Worm (Caenorhabditis elegans) whole organism, midembryonic: ENCODE results near the gene ctf-4.

ENCODE experiments used
- T22C8.4 ChIP-seq: fragments of 200-800 bp; sonication (Bioruptor generic); IDR thresholded peaks from 2 replicates; pipeline ENCODE4 v1.3.6; 2022; ENCODE audit warnings: missing genetic modification characterization, missing compliant biosample characterization
- cog-1 ChIP-seq: sonication (generic microtip); optimal IDR thresholded peaks from 2 replicates; lab custom pipeline; 2016; ENCODE audit warnings: missing genetic modification characterization, missing compliant biosample characterization
- flt-1 ChIP-seq: fragments of 200-800 bp; sonication (Bioruptor generic); IDR thresholded peaks from 2 replicates; pipeline ENCODE4 v1.3.6; 2022; ENCODE audit warnings: missing genetic modification characterization, missing compliant biosample characterization
- klf-2 ChIP-seq: fragments of 200-800 bp; sonication (Bioruptor generic); conservative IDR thresholded peaks from 2 replicates; pipeline ENCODE4 v1.3.6; 2022; ENCODE audit warnings: missing genetic modification reagents, missing genetic modification characterization, missing compliant biosample characterization
- med-1 ChIP-seq: sonication (generic microtip); optimal IDR thresholded peaks from 2 replicates; lab custom pipeline; 2017; ENCODE audit warnings: missing genetic modification characterization, mild to moderate bottlenecking, missing compliant biosample characterization, antibody characterized with exemption, missing genetic modification reagents; ENCODE audit not compliant: insufficient read depth
- ref-1 ChIP-seq: fragments of 200-800 bp; sonication (Bioruptor generic); conservative IDR thresholded peaks from 2 replicates; pipeline ENCODE4 v1.3.6; 2022; ENCODE audit warnings: missing genetic modification reagents, missing genetic modification characterization, missing compliant biosample characterization
- tab-1 ChIP-seq: fragments of 200-800 bp; sonication (Bioruptor generic); IDR thresholded peaks from 2 replicates; pipeline ENCODE4 v1.3.6; 2022; ENCODE audit warnings: missing genetic modification characterization, missing compliant biosample characterization
- ztf-23 ChIP-seq: fragments of 200-800 bp; sonication (Bioruptor generic); IDR thresholded peaks from 2 replicates; pipeline ENCODE4 v1.3.6; 2022; ENCODE audit warnings: missing genetic modification reagents, missing genetic modification characterization, missing compliant biosample characterization
- ztf-29 ChIP-seq: fragments of 200-800 bp; sonication (Bioruptor generic); IDR thresholded peaks from 2 replicates; pipeline ENCODE4 v1.3.6; 2022; ENCODE audit warnings: missing genetic modification reagents, missing genetic modification characterization, missing compliant biosample characterization

Gene ctf-4

DNA sequence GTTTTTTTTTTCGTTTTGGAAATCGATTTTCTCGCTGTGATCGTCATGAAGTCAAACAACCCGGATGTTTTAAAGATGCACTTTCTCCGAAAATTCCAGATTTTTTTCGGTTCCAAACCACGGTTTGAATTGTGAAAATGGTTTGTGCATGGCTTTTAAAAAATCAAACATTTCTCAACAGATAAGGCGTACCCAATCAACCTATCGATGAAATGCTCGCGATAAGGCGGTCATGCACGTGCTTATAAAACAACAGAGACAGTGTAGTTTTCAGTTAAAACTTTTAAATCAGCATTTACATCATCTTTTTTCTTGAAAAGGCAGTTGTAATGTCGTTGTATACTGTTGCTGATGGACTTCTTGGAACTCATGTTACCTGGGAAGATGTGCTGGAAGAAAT, 32.9 kb downstream of the ctf-4 start, which contains the start of gene F58B4.5:
F58B4.5 (plus strand) TSS at position 283 of the 400 bp plus-strand sequence.
- TF ChIP-seq klf-2 (GFP tag; lab: Robert Waterston, UW) (no peak), med-1 (GFP tag; lab: Kevin White, UChicago) (no peak), cog-1 (tag; lab: Kevin White, UChicago) (no peak), T22C8.4 (GFP tag; lab: Robert Waterston, UW) (no peak), flt-1 (GFP tag; lab: Robert Waterston, UW) (no peak), ref-1 (GFP tag; lab: Robert Waterston, UW) (no peak), tab-1 (no peak), ztf-29 (GFP tag; lab: Robert Waterston, UW) (no peak), ztf-23 (no peak)

DNA sequence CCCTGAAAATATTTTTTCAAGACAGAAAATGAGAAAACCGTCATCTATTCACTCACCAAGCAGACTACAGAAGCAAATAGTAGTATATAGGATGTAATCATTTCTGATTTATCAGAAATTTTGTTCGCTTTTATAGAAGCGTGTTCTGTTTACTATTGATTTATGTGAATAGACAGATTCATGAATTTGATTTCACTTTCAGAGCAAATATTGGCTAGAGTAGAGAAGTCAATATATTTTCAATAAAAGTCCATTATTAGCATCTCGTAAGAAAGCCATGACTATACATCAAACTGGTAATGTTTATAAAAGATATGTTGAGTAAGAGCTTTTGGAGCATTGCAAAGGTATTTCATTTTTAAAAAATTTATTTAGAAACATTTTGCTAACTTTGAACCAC, 34.1 kb downstream of the ctf-4 start, which contains the start of gene scvp-1:
scvp-1 (minus strand) TSS at position 101 of the 400 bp plus-strand sequence.
- TF ChIP-seq ztf-23 (no peak), klf-2 (GFP tag; lab: Robert Waterston, UW) (no peak), med-1 (GFP tag; lab: Kevin White, UChicago) (no peak), T22C8.4 (GFP tag; lab: Robert Waterston, UW) (no peak), cog-1 (tag; lab: Kevin White, UChicago) (no peak), ztf-29 (GFP tag; lab: Robert Waterston, UW) (no peak), tab-1 (no peak), ref-1 (GFP tag; lab: Robert Waterston, UW) (no peak), flt-1 (GFP tag; lab: Robert Waterston, UW) (no peak)

ce11 chrV:10929511-10929910, 35.8 kb downstream of the ctf-4 start, which contains the start of gene F58B4.3:
TSS of gene F58B4.3 (plus strand) at chrV:10929811.
- TF ChIP-seq med-1 (GFP tag; lab: Kevin White, UChicago) (no peak), klf-2 (GFP tag; lab: Robert Waterston, UW) (no peak), tab-1 (no peak), ref-1 (GFP tag; lab: Robert Waterston, UW) (no peak), ztf-29 (GFP tag; lab: Robert Waterston, UW) (no peak), cog-1 (tag; lab: Kevin White, UChicago) (no peak), ztf-23 (no peak), flt-1 (GFP tag; lab: Robert Waterston, UW) (no peak), T22C8.4 (GFP tag; lab: Robert Waterston, UW) (no peak)

DNA sequence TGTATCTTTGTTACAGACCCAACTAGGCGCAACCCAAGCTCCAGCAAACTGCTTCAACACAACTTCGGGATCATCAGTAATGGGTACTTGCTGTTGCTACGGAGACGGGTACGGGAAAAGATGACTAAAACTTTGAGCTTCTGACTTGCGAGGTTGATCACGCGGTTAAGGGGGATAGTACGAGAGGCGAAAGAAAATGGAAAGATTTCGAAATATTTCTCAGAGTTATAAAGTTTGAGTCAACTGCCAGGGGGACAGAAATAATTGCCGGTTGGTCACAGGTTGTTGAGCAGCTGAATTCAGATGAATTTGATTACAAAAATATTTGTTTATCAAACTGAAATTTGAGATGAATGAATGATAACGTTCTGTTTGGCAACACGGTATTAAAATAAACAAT, 39.7 kb downstream of the ctf-4 start:
- TF ChIP-seq T22C8.4 (GFP tag; lab: Robert Waterston, UW) (no peak), cog-1 (tag; lab: Kevin White, UChicago) (no peak), ztf-29 (GFP tag; lab: Robert Waterston, UW) (no peak), flt-1 (GFP tag; lab: Robert Waterston, UW) (no peak), ztf-23 (no peak), tab-1 (no peak), med-1 (GFP tag; lab: Kevin White, UChicago) (no peak), klf-2 (GFP tag; lab: Robert Waterston, UW) (no peak), ref-1 (GFP tag; lab: Robert Waterston, UW) (no peak)

DNA sequence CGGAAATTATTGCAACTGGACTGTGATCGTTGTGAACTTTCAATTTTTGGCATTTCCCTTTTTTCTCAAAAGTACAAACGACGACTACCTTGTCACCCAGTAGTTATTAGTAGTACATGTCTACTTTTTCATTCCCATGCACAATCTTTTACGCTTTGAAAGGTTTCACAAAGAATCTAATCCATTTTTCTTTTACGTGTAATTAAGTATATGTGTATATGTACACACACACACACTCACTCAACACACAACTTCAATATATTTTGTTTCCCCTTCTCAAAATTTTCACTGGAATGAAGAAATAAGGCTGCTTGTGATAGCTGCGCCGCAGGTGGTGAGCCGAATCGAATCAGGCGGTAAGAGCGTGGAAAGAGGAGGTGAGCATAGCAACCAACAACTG, 40.6 kb downstream of the ctf-4 start, which contains the start of gene F58B4.6:
F58B4.6 (plus strand) TSS at position 301 of the 400 bp plus-strand sequence.
- TF ChIP-seq cog-1 (tag; lab: Kevin White, UChicago) (no peak), ref-1 (GFP tag; lab: Robert Waterston, UW) (no peak), med-1 (GFP tag; lab: Kevin White, UChicago) (no peak), flt-1 (GFP tag; lab: Robert Waterston, UW) (no peak), ztf-23 (no peak), klf-2 (GFP tag; lab: Robert Waterston, UW) (no peak), T22C8.4 (GFP tag; lab: Robert Waterston, UW) (no peak), tab-1 (no peak), ztf-29 (GFP tag; lab: Robert Waterston, UW) (no peak)

DNA sequence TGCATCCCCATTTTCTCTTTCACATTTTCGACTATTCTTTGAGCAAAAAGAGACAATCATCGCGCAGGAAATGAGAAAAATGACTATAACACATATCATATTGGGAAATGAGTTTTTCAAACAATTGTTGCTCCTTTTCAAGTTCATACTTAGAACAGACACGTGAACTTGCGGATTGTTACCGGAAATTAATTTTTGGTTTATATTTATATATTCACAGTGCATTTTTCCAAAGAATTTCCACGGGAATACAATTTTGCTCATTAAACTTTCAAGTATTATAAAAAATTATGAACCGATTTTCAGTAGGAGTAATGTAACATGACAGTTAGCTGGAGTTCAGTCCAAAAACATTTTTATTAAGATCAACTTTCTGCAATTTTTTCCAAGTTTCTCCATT, 42.1 kb downstream of the ctf-4 start, which contains the start of gene F58B4.7:
F58B4.7 (minus strand) TSS at position 101 of the 400 bp plus-strand sequence.
- no peak for TF ChIP-seq flt-1 (GFP tag; lab: Robert Waterston, UW)
- no peak for TF ChIP-seq cog-1 (tag; lab: Kevin White, UChicago)
- TF ChIP-seq T22C8.4 (GFP tag; lab: Robert Waterston, UW) = no peak
- no peak for TF ChIP-seq klf-2 (GFP tag; lab: Robert Waterston, UW)
- TF ChIP-seq tab-1 = no peak
- TF ChIP-seq ztf-29 (GFP tag; lab: Robert Waterston, UW) = no peak
- no peak for TF ChIP-seq med-1 (GFP tag; lab: Kevin White, UChicago)
- no peak for TF ChIP-seq ztf-23
- no peak for TF ChIP-seq ref-1 (GFP tag; lab: Robert Waterston, UW)

DNA sequence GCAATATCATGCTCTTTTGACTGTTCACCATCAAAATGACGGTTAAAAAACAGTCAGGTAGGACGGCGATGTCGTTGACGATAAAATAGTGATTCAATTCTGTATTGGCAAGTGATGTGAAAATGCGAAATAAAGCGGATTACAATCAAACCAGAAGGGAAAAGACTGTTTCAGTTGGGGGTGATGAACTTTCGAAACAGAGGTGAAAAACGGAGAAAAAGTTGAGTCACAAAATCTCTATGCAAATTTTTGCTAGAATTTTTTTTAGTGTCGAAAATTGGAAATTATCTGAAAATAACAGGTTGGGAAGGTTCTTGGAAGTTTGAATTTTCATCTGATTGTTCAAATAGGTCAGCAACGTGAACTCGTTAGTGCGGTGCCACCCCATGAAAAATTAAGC, 43.6 kb downstream of the ctf-4 start, which contains the start of gene nas-31:
nas-31 (minus strand) TSS at position 101 of the 400 bp plus-strand sequence.
- TF ChIP-seq tab-1 (no peak), ref-1 (GFP tag; lab: Robert Waterston, UW) (no peak), flt-1 (GFP tag; lab: Robert Waterston, UW) (no peak), med-1 (GFP tag; lab: Kevin White, UChicago) (no peak), ztf-29 (GFP tag; lab: Robert Waterston, UW) (no peak), T22C8.4 (GFP tag; lab: Robert Waterston, UW) (no peak), ztf-23 (no peak), klf-2 (GFP tag; lab: Robert Waterston, UW) (no peak), cog-1 (tag; lab: Kevin White, UChicago) (no peak)

- TF ChIP-seq ref-1 (GFP tag; lab: Robert Waterston, UW) = no peak
- no peak for TF ChIP-seq tab-1
Observed at ce11 chrV:10918373-10918772, 47.0 kb downstream of the ctf-4 start, which contains the start of gene F58B4.2. TSS of gene F58B4.2 (minus strand) at chrV:10918473.

ce11 chrV:10915922-10916321, 49.4 kb downstream of the ctf-4 start:
- TF ChIP-seq klf-2 (GFP tag; lab: Robert Waterston, UW) (no peak), T22C8.4 (GFP tag; lab: Robert Waterston, UW) (no peak), tab-1 (no peak), ref-1 (GFP tag; lab: Robert Waterston, UW) (no peak), flt-1 (GFP tag; lab: Robert Waterston, UW) (no peak)
